Worm (Caenorhabditis elegans): ENCODE data around the gene W04G3.12.

DNA sequence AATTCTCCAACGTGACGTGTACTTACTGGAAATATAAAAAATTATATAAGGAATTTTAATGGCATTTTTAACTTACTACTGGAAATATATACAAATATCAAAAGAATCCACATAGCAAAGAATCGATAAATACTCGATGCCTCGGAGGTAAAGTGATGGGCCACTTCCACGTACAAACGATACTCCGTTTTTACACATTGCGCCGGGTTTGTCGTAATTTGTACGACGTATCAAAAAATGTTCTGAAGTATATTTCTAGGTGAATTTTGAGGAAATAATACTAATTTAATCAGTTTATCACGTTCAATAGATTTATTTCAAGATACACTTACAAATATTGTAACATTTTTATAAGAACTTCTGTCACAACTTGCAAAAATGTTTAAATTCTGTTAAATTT is 44.2 kb upstream of the W04G3.12 start, which contains the start of gene R08B4.3:
- TF ChIP-seq nhr-12 (tag; optimal IDR thresholded peaks at IDR 0.05): no peak
- no peak for TF ChIP-seq skn-1 (tag; optimal IDR thresholded peaks at IDR 0.05)
- no peak for TF ChIP-seq ztf-4 (tag; optimal IDR thresholded peaks at IDR 0.05)
- TF ChIP-seq elt-3 (tag; optimal IDR thresholded peaks at IDR 0.05): no peak
- no peak for TF ChIP-seq mdl-1 (tag; optimal IDR thresholded peaks at IDR 0.05)
- no peak for TF ChIP-seq ceh-16 (tag; optimal IDR thresholded peaks at IDR 0.05)

All from whole organism, L3 larva.